Worm (Caenorhabditis elegans) whole organism, midembryonic: ENCODE measurements around the gene agl-1.

ENCODE experiments used
- T22C8.4 ChIP-seq: fragments of 200-800 bp; sonication (Bioruptor generic); IDR thresholded peaks from 2 replicates; pipeline ENCODE4 v1.3.6; 2022; ENCODE audit warnings: missing genetic modification characterization, missing compliant biosample characterization
- flt-1 ChIP-seq: fragments of 200-800 bp; sonication (Bioruptor generic); IDR thresholded peaks from 2 replicates; pipeline ENCODE4 v1.3.6; 2022; ENCODE audit warnings: missing genetic modification characterization, missing compliant biosample characterization
- tab-1 ChIP-seq: fragments of 200-800 bp; sonication (Bioruptor generic); IDR thresholded peaks from 2 replicates; pipeline ENCODE4 v1.3.6; 2022; ENCODE audit warnings: missing genetic modification characterization, missing compliant biosample characterization
- ztf-23 ChIP-seq: fragments of 200-800 bp; sonication (Bioruptor generic); IDR thresholded peaks from 2 replicates; pipeline ENCODE4 v1.3.6; 2022; ENCODE audit warnings: missing genetic modification reagents, missing genetic modification characterization, missing compliant biosample characterization

DNA sequence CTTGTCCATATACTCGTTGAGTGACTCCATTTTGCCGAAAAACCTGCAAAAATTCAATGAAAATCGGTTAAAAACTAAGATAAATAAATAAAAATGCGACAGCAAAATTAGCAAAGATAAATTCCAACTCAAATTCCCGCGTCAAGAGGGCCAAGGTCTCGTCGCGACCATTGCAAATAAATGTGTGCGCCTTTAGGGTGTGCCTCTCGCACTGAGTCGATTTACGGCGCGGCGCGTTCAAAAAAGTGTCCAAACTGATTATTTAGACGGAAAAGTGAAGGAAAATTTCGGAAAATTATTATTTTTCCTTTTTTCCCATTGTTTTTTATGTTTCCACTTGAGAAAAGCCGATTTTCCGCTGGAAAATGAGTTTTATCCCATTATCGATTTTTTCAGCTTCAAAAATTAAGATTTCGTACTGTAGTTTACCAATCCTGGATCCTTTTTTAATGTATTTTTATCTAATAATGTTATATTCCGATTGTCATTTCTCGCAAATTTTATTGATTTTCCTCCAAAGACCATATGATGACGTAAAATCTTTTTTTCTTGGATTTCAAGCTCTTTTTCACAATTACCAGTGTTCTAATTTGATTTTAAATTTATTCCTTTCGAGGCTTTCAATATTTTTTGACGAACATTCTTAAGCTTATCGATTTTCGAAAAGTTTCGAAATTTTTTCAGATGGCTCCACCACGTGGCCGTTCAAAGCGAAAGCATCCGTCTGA, 32.3 kb upstream of the agl-1 start, which contains the start of the genes kbp-3 and nurf-1:
- TF ChIP-seq T22C8.4 (peak; percentile 54; the same call in 1 of the 2 replicates), ztf-23 (GFP tag; lab: Robert Waterston, UW) (no peak), flt-1 (GFP tag; lab: Robert Waterston, UW) (no peak), tab-1 (no peak)
